Fruit fly (Drosophila melanogaster): ENCODE results near the gene CG42394.
A peak's percentile ranks its signal among the peaks of the same experiment; 100 is the strongest.

The CG42394 gene

DNA sequence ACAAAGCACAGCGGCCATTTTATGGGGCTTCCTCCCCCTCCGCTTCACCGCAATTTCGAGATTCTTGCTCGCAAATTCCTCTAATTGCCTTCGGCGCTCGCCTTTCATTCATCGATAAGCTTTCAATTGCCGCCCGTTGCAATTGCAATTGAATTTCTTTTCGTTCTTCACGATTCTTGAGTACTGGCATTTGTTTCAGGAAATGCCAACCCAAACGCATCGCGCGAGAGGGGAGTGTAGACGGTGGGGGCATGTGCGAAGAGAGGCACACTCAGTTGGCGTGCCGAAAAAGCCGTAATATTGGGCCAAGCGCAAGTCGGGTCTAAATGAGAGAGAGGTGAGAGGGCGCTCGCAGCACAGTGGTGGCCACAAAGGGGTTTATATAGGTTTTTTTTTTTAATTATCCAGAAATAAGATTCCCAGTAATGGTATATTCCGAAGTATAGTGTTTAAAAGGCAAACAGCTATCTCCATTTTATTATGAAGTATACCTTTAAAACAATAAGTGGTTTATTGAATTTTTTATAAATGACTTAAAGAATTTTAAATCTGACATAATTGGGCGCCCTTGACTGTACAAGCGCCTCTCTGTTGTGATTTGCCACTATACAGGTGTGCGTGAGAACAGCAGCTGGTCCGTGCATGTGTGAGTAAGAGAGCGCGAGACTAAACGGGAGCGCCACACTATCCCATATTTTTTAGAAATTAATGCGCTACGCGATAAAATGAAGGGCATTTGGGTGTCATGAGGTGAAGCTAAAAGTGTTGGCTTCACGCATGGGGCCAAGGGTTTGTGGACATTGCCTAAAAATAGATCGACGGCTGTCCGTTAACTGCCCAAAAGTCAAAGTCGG lies 37.1 kb downstream of the CG42394 start (continued):
- TF ChIP-seq CG6765 (GFP tag; optimal IDR thresholded peaks at IDR 0.05) (peak; percentile 85), CG9215 (GFP tag; IDR thresholded peaks at IDR 0.05) (peak; percentile 91), chn (GFP tag; optimal IDR thresholded peaks at IDR 0.05) (peak; percentile 77), Hr51 (GFP tag; optimal IDR thresholded peaks at IDR 0.05) (peak; percentile 78 to 93), kay (GFP tag; optimal IDR thresholded peaks at IDR 0.05) (peak; percentile 61), CG2678 (tag; optimal IDR thresholded peaks at IDR 0.05) (peak; percentile 95), Kr (GFP tag; optimal IDR thresholded peaks at IDR 0.05) (no peak), ase (GFP tag; IDR thresholded peaks at IDR 0.05) (peak; percentile 84), shn (GFP tag; optimal IDR thresholded peaks at IDR 0.05) (peak; percentile 74), zfh2 (GFP tag; optimal IDR thresholded peaks at IDR 0.05) (peak; percentile 89), CrebB (tag; optimal IDR thresholded peaks at IDR 0.05) (peak; percentile 81), gro (GFP tag; optimal IDR thresholded peaks at IDR 0.05) (peak; percentile 84), CG1024 (GFP tag; IDR thresholded peaks at IDR 0.05) (0 out of 2 replicates have a peak, but pooled peaks have one; percentile 29), Sox100B (GFP tag; optimal IDR thresholded peaks at IDR 0.05) (peak; percentile 89), Awh (GFP tag; IDR thresholded peaks at IDR 0.05) (peak; percentile 73), nau (GFP tag; optimal IDR thresholded peaks at IDR 0.05) (peak; percentile 79), YL-1 (GFP tag; optimal IDR thresholded peaks at IDR 0.05) (peak; percentile 39), CG10462 (GFP tag; optimal IDR thresholded peaks at IDR 0.05) (peak; percentile 69), ac (GFP tag; optimal IDR thresholded peaks at IDR 0.05) (peak; percentile 62), wek (GFP tag; optimal IDR thresholded peaks at IDR 0.05) (no peak), disco-r (GFP tag; optimal IDR thresholded peaks at IDR 0.05) (peak; percentile 83), CG17385 (GFP tag; optimal IDR thresholded peaks at IDR 0.05) (peak; percentile 87), seq (GFP tag; IDR thresholded peaks at IDR 0.05) (peak; percentile 85), zf30C (GFP tag; optimal IDR thresholded peaks at IDR 0.05) (no peak), slbo (GFP tag; IDR thresholded peaks at IDR 0.05) (peak; percentile 90), CG17802 (tag; optimal IDR thresholded peaks at IDR 0.05) (peak; percentile 13), gcm (GFP tag; optimal IDR thresholded peaks at IDR 0.05) (peak; percentile 90), Usf (GFP tag; optimal IDR thresholded peaks at IDR 0.05) (peak; percentile 73), sug (tag; optimal IDR thresholded peaks at IDR 0.05) (peak; percentile 88), wor (GFP tag; IDR thresholded peaks at IDR 0.05) (peak; percentile 87), pho (GFP tag; optimal IDR thresholded peaks at IDR 0.05) (peak; percentile 95), CG34422 (GFP tag; IDR thresholded peaks at IDR 0.05) (peak; percentile 80), Pdp1 (GFP tag; optimal IDR thresholded peaks at IDR 0.05) (peak; percentile 87 to 89), ci (GFP tag; IDR thresholded peaks at IDR 0.05) (peak; percentile 90), CG15601 (tag; optimal IDR thresholded peaks at IDR 0.05) (peak; percentile 84), CG10274 (GFP tag; optimal IDR thresholded peaks at IDR 0.05) (peak; percentile 99), CkIIα-i1 (GFP tag; IDR thresholded peaks at IDR 0.05) (no peak), sisA (GFP tag; IDR thresholded peaks at IDR 0.05) (peak; percentile 76), CG3281 (GFP tag; optimal IDR thresholded peaks at IDR 0.05) (peak; percentile 92), nom (GFP tag; optimal IDR thresholded peaks at IDR 0.05) (peak; percentile 82), CG1647 (GFP tag; optimal IDR thresholded peaks at IDR 0.05) (peak; percentile 72), CTCF (GFP tag; optimal IDR thresholded peaks at IDR 0.05) (peak; percentile 34), Sin3A (optimal IDR thresholded peaks at IDR 0.05) (no peak), oc (tag; optimal IDR thresholded peaks at IDR 0.05) (peak; percentile 88), CG13287 (GFP tag; IDR thresholded peaks at IDR 0.05; ENCODE audit: partially characterized antibody) (peak; percentile 57; the same call in 1 of the 2 replicates), CG9932 (GFP tag; IDR thresholded peaks at IDR 0.05) (peak; percentile 94), emc (GFP tag; optimal IDR thresholded peaks at IDR 0.05) (peak; percentile 53), CG12219 (GFP tag; optimal IDR thresholded peaks at IDR 0.05) (peak; percentile 83), CG16863 (GFP tag; optimal IDR thresholded peaks at IDR 0.05) (peak; percentile 80), HLH3B (GFP tag; IDR thresholded peaks at IDR 0.05) (peak; percentile 90)

Data from whole organism, embryonic.